Worm (Caenorhabditis elegans): ENCODE results near the gene T21C9.6.

DNA sequence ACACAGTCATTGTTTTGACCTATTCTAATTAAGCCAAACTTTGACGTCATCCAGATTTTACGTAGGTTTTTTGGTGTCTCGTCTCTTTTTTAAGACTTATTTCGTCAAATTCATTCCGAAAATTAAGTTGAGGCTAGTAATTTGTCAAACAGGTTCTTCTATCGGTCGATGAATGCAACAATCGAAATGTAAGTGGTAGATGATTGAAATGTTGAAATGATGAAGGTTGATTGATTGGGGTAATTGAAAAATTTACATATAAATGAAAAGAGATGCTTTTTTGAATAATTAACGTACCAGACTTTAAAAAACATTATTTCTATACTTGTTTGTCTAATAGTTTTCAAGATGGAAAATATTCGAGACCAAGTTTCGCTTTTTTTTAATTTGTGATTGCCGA is 25.3 kb upstream of the T21C9.6 start:
- TF ChIP-seq dao-5 (tag; optimal IDR thresholded peaks at IDR 0.05) (no peak), him-1 (tag; optimal IDR thresholded peaks at IDR 0.05) (no peak), W03F9.2 (tag; optimal IDR thresholded peaks at IDR 0.05) (no peak)

All from whole organism, L4/young adult.